Worm (Caenorhabditis elegans) whole organism, L4 larva: ENCODE results near the gene cgt-1.
A peak's percentile ranks its signal among the peaks of the same experiment; 100 is the strongest.

Source experiments
- ceh-20 ChIP-seq: fragments of 200-800 bp; sonication (Bioruptor generic); IDR thresholded peaks from 2 replicates; pipeline ENCODE4 v1.3.6; 2022; ENCODE audit warnings: missing genetic modification reagents, missing genetic modification characterization, missing compliant biosample characterization
- ceh-82 ChIP-seq: sonication (generic microtip); optimal IDR thresholded peaks from 2 replicates; lab custom pipeline; 2017; ENCODE audit warnings: missing biosample characterization, missing genetic modification characterization
- lin-15B ChIP-seq: fragments of 150-350 bp; sonication (generic microtip); optimal IDR thresholded peaks from 3 replicates; lab custom pipeline; 2014; ENCODE audit warnings: missing biosample characterization, missing genetic modification characterization
- nhr-77 ChIP-seq: fragments of 150-350 bp; optimal IDR thresholded peaks from 2 replicates; lab custom pipeline; 2014; ENCODE audit warnings: missing biosample characterization, missing genetic modification characterization
- zip-2 ChIP-seq: fragments of 150-350 bp; optimal IDR thresholded peaks from 2 replicates; lab custom pipeline; 2014; ENCODE audit warnings: missing biosample characterization, missing genetic modification characterization

DNA sequence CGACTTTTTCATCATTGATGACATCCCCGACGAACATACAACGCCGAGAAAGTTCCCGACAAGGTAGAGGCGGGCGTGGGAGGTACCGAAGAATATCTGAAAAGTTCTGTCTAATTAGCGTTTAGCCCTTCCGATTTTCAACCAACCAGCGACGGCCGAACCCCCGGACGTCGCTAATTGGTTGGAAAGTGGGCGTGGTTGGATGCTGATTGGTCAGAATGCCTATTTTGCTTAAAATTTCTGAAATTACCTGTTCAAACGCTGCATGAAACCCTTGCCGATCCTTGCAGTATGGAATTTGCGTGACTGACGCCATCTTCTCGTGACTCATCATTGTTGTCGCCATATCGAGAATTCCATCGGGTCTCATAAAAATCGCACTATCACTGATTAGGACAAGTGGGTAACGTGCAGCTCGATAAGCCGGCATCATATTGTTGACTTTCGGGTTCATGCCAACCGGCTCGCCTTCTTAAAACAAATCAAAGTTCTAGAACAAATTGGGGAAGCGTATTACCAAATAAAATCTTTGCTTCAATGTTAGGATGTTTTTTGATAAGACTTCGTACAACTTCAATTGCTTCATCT is 849 bp downstream of the cgt-1 start:
- TF ChIP-seq nhr-77 (tag; lab: Kevin White, UChicago): peak; percentile 32
- no peak for TF ChIP-seq zip-2 (tag; lab: Kevin White, UChicago)
- no peak for TF ChIP-seq lin-15B
- no peak for TF ChIP-seq ceh-82 (tag; lab: Kevin White, UChicago)
- TF ChIP-seq ceh-20: no peak
